Worm (Caenorhabditis elegans) whole organism, L4 larva: ENCODE data around the gene R11G10.4.

Experiments used
- F44E2.7 ChIP-seq: fragments of 200-800 bp; sonication (Bioruptor generic); IDR thresholded peaks from 2 replicates; pipeline ENCODE4 v2.1.2; 2022; ENCODE audit warnings: missing genetic modification characterization, missing compliant biosample characterization
- ZK546.5 ChIP-seq, 2 experiments: sonication (generic microtip); optimal IDR thresholded peaks; 2 replicates each; lab custom pipeline; 2017; ENCODE audit warnings: missing biosample characterization in 2 of 2, missing genetic modification characterization in 2 of 2
- fos-1 ChIP-seq: fragments of 150-350 bp; optimal IDR thresholded peaks from 2 replicates; lab custom pipeline; 2014; ENCODE audit warnings: missing biosample characterization, missing genetic modification characterization
- lin-39 ChIP-seq: fragments of 150-350 bp; optimal IDR thresholded peaks from 2 replicates; lab custom pipeline; 2014; ENCODE audit warnings: missing biosample characterization, missing genetic modification reagents, missing genetic modification characterization

ce11 chrV:13472062-13472461 lies 34.4 kb upstream of the R11G10.4 start:
- no peak for TF ChIP-seq F44E2.7 (GFP tag; lab: Robert Waterston, UW)
- TF ChIP-seq fos-1 (tag; lab: Kevin White, UChicago) = no peak
- TF ChIP-seq lin-39 = no peak
- no peak for TF ChIP-seq ZK546.5 (tag; optimal IDR thresholded peaks at IDR 0.05; lab: Kevin White, UChicago)
